Worm (Caenorhabditis elegans): ENCODE results near the gene C06H5.12.
"Not testable (repeated sequence)": the region's sequence is repeated elsewhere in the genome, so short reads cannot be mapped to it uniquely, and the experiment has no call there.

C06H5.12 gene

DNA sequence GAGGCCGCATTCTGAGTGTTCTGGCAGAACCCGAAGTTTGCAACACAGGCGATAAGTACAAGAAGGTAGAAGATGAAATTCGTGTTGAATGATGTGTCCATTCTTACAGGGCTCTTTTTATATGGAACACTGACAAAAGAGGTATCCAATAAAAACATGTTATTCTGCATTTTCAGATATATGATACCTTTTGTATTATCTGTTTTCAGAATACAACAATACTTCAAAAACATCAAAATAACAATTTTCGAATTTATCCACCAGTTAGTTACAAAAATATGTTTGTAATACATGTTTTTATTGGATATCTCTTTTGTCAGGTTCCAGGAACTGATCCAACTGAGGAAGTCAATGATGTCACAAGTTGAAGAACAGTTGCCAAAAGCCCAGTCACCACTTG, 3.1 kb downstream of the C06H5.12 start, which contains the start of gene C06H5.13:
Gene C06H5.13, minus strand, starts transcription at position 101 of the 400 bp plus-strand sequence.
- TF ChIP-seq lin-13 (tag; optimal IDR thresholded peaks at IDR 0.05); ceh-39 (tag; optimal IDR thresholded peaks at IDR 0.05); bed-3 (GFP tag; optimal IDR thresholded peaks at IDR 0.05): not testable (repeated sequence)

DNA sequence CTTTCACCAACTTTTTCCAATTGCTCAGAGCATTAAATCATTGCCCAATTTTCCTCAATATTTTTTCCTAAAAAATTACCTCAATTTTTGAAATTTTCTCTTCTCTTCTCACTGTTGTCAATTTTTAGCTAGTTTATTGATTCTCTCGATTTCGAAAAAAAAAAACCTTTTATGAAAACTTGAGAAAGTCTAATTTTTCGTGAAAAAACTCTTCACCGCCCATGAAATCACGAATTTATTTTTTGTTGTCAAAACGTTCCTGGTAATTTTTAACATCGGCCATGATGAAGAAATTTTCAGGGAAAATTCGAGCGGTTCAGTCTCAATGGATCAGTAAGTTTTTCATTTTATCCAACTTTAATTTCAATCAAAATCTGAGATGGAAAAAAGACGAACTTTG, 4.9 kb downstream of the C06H5.12 start, which contains the start of gene fbxa-157:
Gene fbxa-157, plus strand, starts transcription at position 301 of the 400 bp plus-strand sequence.
- TF ChIP-seq snpc-4 (tag; optimal IDR thresholded peaks at IDR 0.05) (no peak), unc-120 (tag; optimal IDR thresholded peaks at IDR 0.05; ENCODE audit: poor library complexity, severe bottlenecking) (no peak), ces-1 (GFP tag; optimal IDR thresholded peaks at IDR 0.05) (no peak), cnd-1 (tag; optimal IDR thresholded peaks at IDR 0.05) (no peak), flh-1 (GFP tag; optimal IDR thresholded peaks at IDR 0.05) (no peak), nhr-76 (tag; optimal IDR thresholded peaks at IDR 0.05) (no peak), nhr-2 (tag; optimal IDR thresholded peaks at IDR 0.05) (no peak), ham-2 (GFP tag; optimal IDR thresholded peaks at IDR 0.05) (no peak), ztf-11 (tag; optimal IDR thresholded peaks at IDR 0.05) (no peak), hlh-1 (tag; optimal IDR thresholded peaks at IDR 0.05) (no peak), mls-2 (tag; optimal IDR thresholded peaks at IDR 0.05) (no peak), nhr-237 (tag; optimal IDR thresholded peaks at IDR 0.05) (no peak)

DNA sequence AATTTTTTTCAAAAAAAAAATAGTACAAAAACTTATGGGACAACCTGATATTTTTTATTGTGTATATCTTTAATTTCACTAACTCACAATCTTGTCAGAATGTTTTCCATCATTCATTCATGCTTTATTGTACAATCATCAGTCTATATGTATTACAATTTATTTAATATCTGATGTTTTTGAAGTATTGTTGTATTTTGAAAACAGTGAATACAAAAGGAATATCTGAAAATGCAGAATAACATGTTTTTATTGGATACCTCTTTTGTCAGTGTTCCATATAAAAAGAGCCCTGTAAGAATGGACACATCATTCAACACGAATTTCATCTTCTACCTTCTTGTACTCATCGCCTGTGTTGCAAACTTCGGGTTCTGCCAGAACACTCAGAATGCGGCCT, 9.2 kb downstream of the C06H5.12 start, which contains the start of gene C06H5.14:
Gene C06H5.14, plus strand, starts transcription at position 301 of the 400 bp plus-strand sequence.
- TF ChIP-seq M03D4.4 (tag; optimal IDR thresholded peaks at IDR 0.05); unc-120 (tag; optimal IDR thresholded peaks at IDR 0.05; ENCODE audit: poor library complexity, severe bottlenecking); mls-2 (tag; optimal IDR thresholded peaks at IDR 0.05): not testable (repeated sequence)

DNA sequence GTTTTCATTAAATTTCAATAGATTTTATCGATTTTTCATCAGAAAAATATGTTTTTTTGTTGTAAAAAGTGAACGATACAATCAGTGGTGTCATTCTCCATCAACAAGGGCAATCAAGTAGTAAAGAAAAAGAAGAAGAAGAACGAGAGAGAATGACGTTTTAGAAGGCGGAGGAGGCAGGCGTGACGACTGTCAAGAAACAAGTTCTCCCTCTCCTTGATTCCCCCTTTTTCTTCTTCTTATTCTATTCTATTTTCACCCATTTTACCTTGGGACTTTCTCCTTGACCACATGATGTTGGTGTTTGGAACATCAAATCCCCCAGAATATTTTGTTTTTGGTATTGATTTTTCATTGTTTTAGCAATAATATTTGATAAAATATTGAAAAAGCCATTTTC, 11.2 kb downstream of the C06H5.12 start:
- TF ChIP-seq lsy-2 (tag; optimal IDR thresholded peaks at IDR 0.05) (no peak), ces-1 (GFP tag; optimal IDR thresholded peaks at IDR 0.05) (no peak), flh-1 (GFP tag; optimal IDR thresholded peaks at IDR 0.05) (no peak), nhr-12 (tag; optimal IDR thresholded peaks at IDR 0.05) (no peak), drap-1 (GFP tag; optimal IDR thresholded peaks at IDR 0.05) (no peak), bed-3 (GFP tag; optimal IDR thresholded peaks at IDR 0.05) (no peak), nhr-76 (tag; optimal IDR thresholded peaks at IDR 0.05) (no peak), snpc-4 (tag; optimal IDR thresholded peaks at IDR 0.05) (no peak), ceh-43 (GFP tag; optimal IDR thresholded peaks at IDR 0.05) (no peak), unc-62 (GFP tag; optimal IDR thresholded peaks at IDR 0.05) (no peak), lin-13 (tag; optimal IDR thresholded peaks at IDR 0.05) (no peak), ceh-83 (GFP tag; optimal IDR thresholded peaks at IDR 0.05) (no peak), pha-4 (tag; optimal IDR thresholded peaks at IDR 0.05) (no peak), cnd-1 (tag; optimal IDR thresholded peaks at IDR 0.05) (no peak), nhr-28 (tag; optimal IDR thresholded peaks at IDR 0.05) (no peak), ztf-11 (tag; optimal IDR thresholded peaks at IDR 0.05) (no peak), mab-5 (tag; optimal IDR thresholded peaks at IDR 0.05) (no peak), hlh-1 (tag; optimal IDR thresholded peaks at IDR 0.05) (no peak), elt-1 (tag; optimal IDR thresholded peaks at IDR 0.05; ENCODE audit: borderline replicate concordance, insufficient read depth) (no peak)

DNA sequence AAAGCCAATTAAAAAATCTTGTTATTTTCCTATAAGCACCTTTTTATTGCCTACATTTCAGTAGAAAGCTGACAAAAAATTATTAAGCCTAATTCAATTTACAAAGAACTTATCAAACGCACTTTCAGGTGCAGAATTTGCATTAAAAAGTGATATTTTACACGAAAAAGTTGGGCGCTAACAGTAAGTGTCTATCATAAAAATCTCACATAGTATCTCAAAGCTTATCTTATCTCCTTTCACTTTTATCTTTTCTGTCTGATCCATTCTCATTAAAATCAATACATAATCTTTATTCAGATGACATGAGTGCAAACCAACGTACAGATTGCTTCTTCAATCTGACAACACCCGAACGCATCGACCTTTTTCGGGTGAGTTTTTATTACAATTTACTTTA, 15.4 kb downstream of the C06H5.12 start, which contains the start of gene dcar-1:
Gene dcar-1, plus strand, starts transcription at position 301 of the 400 bp plus-strand sequence.
- TF ChIP-seq mep-1 (tag; optimal IDR thresholded peaks at IDR 0.05) (no peak), elt-3 (tag; optimal IDR thresholded peaks at IDR 0.05) (peak; percentile 36)

DNA sequence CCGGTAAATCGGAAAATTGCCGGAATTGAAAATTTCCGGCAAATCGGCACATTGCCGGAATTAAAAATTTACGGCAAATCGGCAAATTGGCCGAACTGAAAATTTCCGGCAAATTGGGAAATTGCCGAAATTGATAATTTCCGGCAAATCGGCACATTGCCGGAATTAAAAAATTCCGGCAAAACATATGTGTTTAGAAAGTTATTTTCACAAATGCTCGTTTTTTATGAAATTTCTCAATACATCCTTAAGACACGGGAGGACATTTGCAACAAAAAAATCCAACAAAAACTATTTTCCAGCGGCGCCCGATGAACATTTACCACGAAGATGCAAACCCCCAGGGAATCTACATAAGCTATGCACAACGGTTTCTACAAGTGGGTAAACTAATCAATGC, 24.1 kb downstream of the C06H5.12 start, which contains the start of gene C06H5.8:
Gene C06H5.8, plus strand, starts transcription at position 301 of the 400 bp plus-strand sequence.
- no peak for TF ChIP-seq sem-2 (GFP tag; optimal IDR thresholded peaks at IDR 0.05)
- TF ChIP-seq drap-1 (GFP tag; optimal IDR thresholded peaks at IDR 0.05) = peak; percentile 14
- TF ChIP-seq mab-5 (tag; optimal IDR thresholded peaks at IDR 0.05) = no peak
- no peak for TF ChIP-seq nhr-12 (tag; optimal IDR thresholded peaks at IDR 0.05)
- no peak for TF ChIP-seq unc-39 (tag; optimal IDR thresholded peaks at IDR 0.05)
- no peak for TF ChIP-seq flh-1 (GFP tag; optimal IDR thresholded peaks at IDR 0.05)

Measured in whole organism, mixed stage, embryonic.